Worm (Caenorhabditis elegans) whole organism, L1 larva: ENCODE results near the gene C28D4.7.

ENCODE experiments used
- C34B4.2 ChIP-seq: sonication (generic microtip); optimal IDR thresholded peaks from 2 replicates; lab custom pipeline; 2017; ENCODE audit warnings: mild to moderate bottlenecking, missing genetic modification characterization, missing compliant biosample characterization
- F16B12.6 ChIP-seq: fragments of 150-350 bp; optimal IDR thresholded peaks from 2 replicates; lab custom pipeline; 2014; ENCODE audit warnings: missing biosample characterization, missing genetic modification characterization
- Y116A8C.19 ChIP-seq: sonication (generic microtip); optimal IDR thresholded peaks from 2 replicates; lab custom pipeline; 2016; ENCODE audit warnings: missing compliant biosample characterization, missing genetic modification characterization, borderline replicate concordance
- aha-1 ChIP-seq: fragments of 150-350 bp; optimal IDR thresholded peaks from 2 replicates; lab custom pipeline; 2014; ENCODE audit warnings: missing biosample characterization, missing genetic modification characterization
- alr-1 ChIP-seq: fragments of 200-800 bp; sonication (Bioruptor generic); optimal IDR thresholded peaks from 2 replicates; lab custom pipeline; 2018; ENCODE audit warnings: borderline replicate concordance, mild to moderate bottlenecking, missing genetic modification characterization, missing compliant biosample characterization
- aly-2 ChIP-seq: fragments of 150-350 bp; optimal IDR thresholded peaks from 2 replicates; lab custom pipeline; 2014; ENCODE audit warnings: missing biosample characterization, missing genetic modification characterization
- ama-1 ChIP-seq: fragments of 150-350 bp; optimal IDR thresholded peaks from 2 replicates; lab custom pipeline; 2014
- blmp-1 ChIP-seq: fragments of 150-350 bp; optimal IDR thresholded peaks from 2 replicates; lab custom pipeline; 2014; ENCODE audit warnings: missing biosample characterization, missing genetic modification characterization
- ceh-63 ChIP-seq: fragments of 200-800 bp; sonication (Bioruptor generic); optimal IDR thresholded peaks from 2 replicates; lab custom pipeline; 2018; ENCODE audit warnings: mild to moderate bottlenecking, missing genetic modification characterization, missing compliant biosample characterization
- ceh-82 ChIP-seq, 3 experiments: fragments of 150-350 bp in 1 of 3; sonication (generic microtip) in 2 of 3; optimal IDR thresholded peaks; 2 replicates each; lab custom pipeline; 2014 to 2017; ENCODE audit warnings: missing biosample characterization in 3 of 3, missing genetic modification characterization in 3 of 3
- ceh-88 ChIP-seq: fragments of 200-800 bp; sonication (Bioruptor generic); IDR thresholded peaks from 2 replicates; pipeline ENCODE4 v1.3.6; 2022; ENCODE audit warnings: missing genetic modification characterization, missing compliant biosample characterization
- dpl-1 ChIP-seq, 3 experiments: fragments of 150-350 bp in 2 of 3; sonication (generic microtip) in 1 of 3; optimal IDR thresholded peaks; 2 replicates each; lab custom pipeline; 2014 to 2017; ENCODE audit warnings: missing biosample characterization in 3 of 3, missing genetic modification characterization in 3 of 3, missing genetic modification reagents in 3 of 3
- dsc-1 ChIP-seq: sonication (generic microtip); optimal IDR thresholded peaks from 2 replicates; lab custom pipeline; 2016; ENCODE audit warnings: mild to moderate bottlenecking, missing genetic modification characterization, missing compliant biosample characterization
- efl-3 ChIP-seq: fragments of 200-800 bp; sonication (Bioruptor generic); optimal IDR thresholded peaks from 2 replicates; lab custom pipeline; 2018; ENCODE audit warnings: mild to moderate bottlenecking, missing genetic modification characterization, missing compliant biosample characterization
- egl-13 ChIP-seq: sonication (generic microtip); optimal IDR thresholded peaks from 2 replicates; lab custom pipeline; 2016; ENCODE audit warnings: missing genotype, missing genetic modification reagents, missing genetic modification characterization, missing compliant biosample characterization
- elt-2 ChIP-seq: sonication (generic microtip); optimal IDR thresholded peaks from 2 replicates; lab custom pipeline; 2016; ENCODE audit warnings: missing genetic modification characterization, mild to moderate bottlenecking, inconsistent platforms, missing compliant biosample characterization, missing genetic modification reagents
- elt-3 ChIP-seq, 6 experiments: fragments of 150-350 bp in 1 of 6; sonication (generic microtip); optimal IDR thresholded peaks; 2 replicates each; lab custom pipeline; 2017 to 2018; ENCODE audit warnings: missing biosample characterization in 6 of 6, missing genetic modification characterization in 6 of 6, inconsistent platforms in 1 of 6
- ets-5 ChIP-seq: fragments of 200-800 bp; sonication (Bioruptor generic); IDR thresholded peaks from 2 replicates; pipeline ENCODE4 v1.3.6; 2022; ENCODE audit warnings: missing genetic modification characterization, missing compliant biosample characterization
- fkh-10 ChIP-seq: sonication (generic microtip); optimal IDR thresholded peaks from 2 replicates; lab custom pipeline; 2017; ENCODE audit warnings: missing biosample characterization, missing genetic modification reagents, missing genetic modification characterization
- hlh-17 ChIP-seq: fragments of 200-800 bp; sonication (Bioruptor generic); optimal IDR thresholded peaks from 2 replicates; lab custom pipeline; 2018; ENCODE audit warnings: missing genetic modification characterization, mild to moderate bottlenecking, missing compliant biosample characterization, moderate library complexity, borderline replicate concordance
- isw-1 ChIP-seq: fragments of 200-800 bp; sonication (Bioruptor generic); IDR thresholded peaks from 2 replicates; pipeline ENCODE4 v1.3.6; 2022; ENCODE audit warnings: missing genetic modification characterization, missing compliant biosample characterization
- jun-1 ChIP-seq: fragments of 150-350 bp; optimal IDR thresholded peaks from 2 replicates; lab custom pipeline; 2014; ENCODE audit warnings: missing biosample characterization, missing genetic modification reagents, missing genetic modification characterization
- lin-14 ChIP-seq: fragments of 200-800 bp; sonication (Bioruptor generic); optimal IDR thresholded peaks from 2 replicates; lab custom pipeline; 2018; ENCODE audit warnings: mild to moderate bottlenecking, missing genetic modification characterization, moderate library complexity, missing compliant biosample characterization
- lin-15B ChIP-seq: fragments of 150-350 bp; sonication (generic microtip); optimal IDR thresholded peaks from 3 replicates; lab custom pipeline; 2014; ENCODE audit warnings: missing biosample characterization, missing genetic modification characterization
- lin-35 ChIP-seq, 2 experiments: fragments of 150-350 bp; optimal IDR thresholded peaks; 2 replicates each; lab custom pipeline; 2014; ENCODE audit warnings: missing biosample characterization in 2 of 2, missing genetic modification characterization in 2 of 2, missing genetic modification reagents in 2 of 2
- lir-3 ChIP-seq: sonication (generic microtip); optimal IDR thresholded peaks from 2 replicates; lab custom pipeline; 2016; ENCODE audit warnings: mild to moderate bottlenecking, missing genetic modification characterization, moderate library complexity, missing compliant biosample characterization; ENCODE audit not compliant: poor library complexity
- lsy-2 ChIP-seq, 2 experiments: fragments of 150-350 bp; optimal IDR thresholded peaks; 2 replicates each; lab custom pipeline; 2014; ENCODE audit warnings: missing biosample characterization in 2 of 2, missing genetic modification characterization in 2 of 2
- mab-9 ChIP-seq: fragments of 200-800 bp; sonication (Bioruptor generic); IDR thresholded peaks from 2 replicates; pipeline ENCODE4 v1.3.6; 2022; ENCODE audit warnings: missing genetic modification reagents, missing genetic modification characterization, missing compliant biosample characterization
- mdl-1 ChIP-seq, 2 experiments: fragments of 150-350 bp; optimal IDR thresholded peaks; 2 replicates each; lab custom pipeline; 2014 to 2017; ENCODE audit warnings: missing biosample characterization in 2 of 2, missing genetic modification characterization in 2 of 2, inconsistent platforms in 1 of 2
- mep-1 ChIP-seq: fragments of 150-350 bp; optimal IDR thresholded peaks from 2 replicates; lab custom pipeline; 2014; ENCODE audit warnings: missing biosample characterization, missing genetic modification characterization
- nhr-11 ChIP-seq: fragments of 150-350 bp; optimal IDR thresholded peaks from 2 replicates; lab custom pipeline; 2014; ENCODE audit warnings: missing biosample characterization, missing genetic modification characterization
- nhr-19 ChIP-seq: fragments of 200-800 bp; sonication (Bioruptor generic); conservative IDR thresholded peaks from 2 replicates; pipeline ENCODE4 v1.3.6; 2022; ENCODE audit warnings: missing genetic modification characterization, missing compliant biosample characterization
- nhr-20 ChIP-seq: sonication (generic microtip); optimal IDR thresholded peaks from 2 replicates; lab custom pipeline; 2016; ENCODE audit warnings: mild to moderate bottlenecking, missing genetic modification characterization, missing compliant biosample characterization
- nhr-237 ChIP-seq: fragments of 150-350 bp; optimal IDR thresholded peaks from 2 replicates; lab custom pipeline; 2014; ENCODE audit warnings: missing biosample characterization, missing genetic modification characterization
- nhr-28 ChIP-seq: fragments of 150-350 bp; optimal IDR thresholded peaks from 2 replicates; lab custom pipeline; 2014; ENCODE audit warnings: missing biosample characterization, missing genetic modification characterization
- nhr-71 ChIP-seq: sonication (generic microtip); optimal IDR thresholded peaks from 2 replicates; lab custom pipeline; 2016; ENCODE audit warnings: mild to moderate bottlenecking, missing genetic modification characterization, moderate library complexity, missing compliant biosample characterization
- nhr-77 ChIP-seq: fragments of 150-350 bp; optimal IDR thresholded peaks from 2 replicates; lab custom pipeline; 2014; ENCODE audit warnings: missing biosample characterization, missing genetic modification characterization
- nhr-85 ChIP-seq: sonication (generic microtip); peaks from one replicate; lab custom pipeline; 2016; ENCODE audit warnings: missing genetic modification characterization, inconsistent platforms, missing compliant biosample characterization
- nhr-90 ChIP-seq: sonication (generic microtip); optimal IDR thresholded peaks from 2 replicates; lab custom pipeline; 2016; ENCODE audit warnings: mild to moderate bottlenecking, missing genetic modification characterization, missing compliant biosample characterization; ENCODE audit not compliant: poor library complexity
- pag-3 ChIP-seq: sonication (generic microtip); optimal IDR thresholded peaks from 2 replicates; lab custom pipeline; 2017; ENCODE audit warnings: missing genetic modification characterization, mild to moderate bottlenecking, missing compliant biosample characterization, antibody characterized with exemption, borderline replicate concordance; ENCODE audit not compliant: insufficient read depth
- pax-3 ChIP-seq: fragments of 200-800 bp; sonication (Bioruptor generic); optimal IDR thresholded peaks from 2 replicates; lab custom pipeline; 2018; ENCODE audit warnings: mild to moderate bottlenecking, missing genetic modification characterization, moderate library complexity, missing compliant biosample characterization
- pqm-1 ChIP-seq: sonication (generic microtip); optimal IDR thresholded peaks from 3 replicates; lab custom pipeline; 2017; ENCODE audit warnings: missing biosample characterization, missing genetic modification characterization
- rnt-1 ChIP-seq: sonication (generic microtip); optimal IDR thresholded peaks from 2 replicates; lab custom pipeline; 2016; ENCODE audit warnings: mild to moderate bottlenecking, missing genetic modification characterization, moderate library complexity, missing compliant biosample characterization
- skn-1 ChIP-seq: fragments of 150-350 bp; optimal IDR thresholded peaks from 2 replicates; lab custom pipeline; 2014; ENCODE audit warnings: missing biosample characterization, missing genetic modification characterization
- snpc-4 ChIP-seq: fragments of 150-350 bp; optimal IDR thresholded peaks from 2 replicates; lab custom pipeline; 2014; ENCODE audit warnings: missing biosample characterization, missing genetic modification characterization
- snu-23 ChIP-seq: sonication (generic microtip); optimal IDR thresholded peaks from 2 replicates; lab custom pipeline; 2016; ENCODE audit warnings: missing genetic modification characterization, missing compliant biosample characterization
- sox-4 ChIP-seq: sonication (generic microtip); optimal IDR thresholded peaks from 2 replicates; lab custom pipeline; 2016; ENCODE audit warnings: missing genetic modification characterization, missing compliant biosample characterization
- tlp-1 ChIP-seq: fragments of 150-350 bp; optimal IDR thresholded peaks from 2 replicates; lab custom pipeline; 2014; ENCODE audit warnings: missing biosample characterization, missing genetic modification characterization
- unc-130 ChIP-seq: fragments of 150-350 bp; optimal IDR thresholded peaks from 2 replicates; lab custom pipeline; 2017; ENCODE audit warnings: missing biosample characterization, missing genetic modification characterization, inconsistent platforms
- unc-30 ChIP-seq: sonication (generic microtip); optimal IDR thresholded peaks from 2 replicates; lab custom pipeline; 2017; ENCODE audit warnings: missing biosample characterization, missing genetic modification characterization
- unc-62 ChIP-seq: fragments of 150-350 bp; optimal IDR thresholded peaks from 2 replicates; lab custom pipeline; 2014; ENCODE audit warnings: missing biosample characterization, missing genetic modification reagents, missing genetic modification characterization
- vab-15 ChIP-seq: sonication (generic microtip); optimal IDR thresholded peaks from 2 replicates; lab custom pipeline; 2017; ENCODE audit warnings: missing genotype, mild to moderate bottlenecking, missing genetic modification characterization, missing compliant biosample characterization
- zip-4 ChIP-seq: fragments of 200-800 bp; sonication (Bioruptor generic); optimal IDR thresholded peaks from 2 replicates; lab custom pipeline; 2018; ENCODE audit warnings: mild to moderate bottlenecking, missing genetic modification characterization, moderate library complexity, missing compliant biosample characterization

Gene C28D4.7

DNA sequence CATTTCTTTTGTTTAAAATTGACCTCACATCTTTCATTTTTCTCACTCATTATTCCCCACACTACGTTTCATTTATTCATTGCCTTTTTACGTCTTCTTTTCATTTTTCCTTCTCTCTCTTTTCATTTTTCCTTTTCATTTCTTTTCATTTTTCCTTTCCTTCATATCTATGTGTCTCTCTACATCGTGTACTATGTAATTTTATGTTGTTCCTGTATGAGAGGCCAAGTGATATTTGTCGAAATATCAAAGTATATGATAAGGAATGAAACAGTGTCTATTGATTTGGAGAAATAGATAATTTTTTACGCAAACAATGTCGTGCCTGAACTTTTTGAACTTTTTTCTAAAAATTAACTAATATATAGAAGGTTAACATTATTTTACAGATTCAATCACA is 26.5 kb downstream of the C28D4.7 start (continued):
- TF ChIP-seq lin-15B (tag; lab: Kevin White, UChicago) = no peak
- TF ChIP-seq nhr-20 (tag; lab: Kevin White, UChicago) = peak; percentile 41
- peak in 5 of 6 experiments; percentile 49 to 81 (median 66) for TF ChIP-seq elt-3 (tag; optimal IDR thresholded peaks at IDR 0.05; lab: Kevin White, UChicago)
- no peak for TF ChIP-seq pag-3 (tag; lab: Kevin White, UChicago)
- TF ChIP-seq skn-1 = no peak
- TF ChIP-seq mep-1 (tag; lab: Kevin White, UChicago) = peak; percentile 30
- no peak for TF ChIP-seq unc-130
- no peak for TF ChIP-seq F16B12.6 (tag; lab: Kevin White, UChicago)
- no peak for TF ChIP-seq nhr-11 (tag; lab: Kevin White, UChicago)
- peak; percentile 56 for TF ChIP-seq elt-2
- TF ChIP-seq nhr-19 (GFP tag; lab: Robert Waterston, UW) = no peak; the same call in 1 of the 2 replicates
- no peak for TF ChIP-seq Y116A8C.19 (tag; lab: Kevin White, UChicago)
- no peak for TF ChIP-seq dsc-1 (tag; lab: Kevin White, UChicago)
- no peak for TF ChIP-seq mab-9 (GFP tag; lab: Robert Waterston, UW)
- no peak for TF ChIP-seq fkh-10 (GFP tag; lab: Kevin White, UChicago)
- TF ChIP-seq egl-13 (tag; lab: Kevin White, UChicago) = no peak
- peak; percentile 36 for TF ChIP-seq nhr-71 (tag; lab: Kevin White, UChicago)
- TF ChIP-seq mdl-1 (tag; optimal IDR thresholded peaks at IDR 0.05; lab: Kevin White, UChicago) = no peak
- no peak for TF ChIP-seq jun-1 (tag; lab: Kevin White, UChicago)
- no peak for TF ChIP-seq ets-5 (GFP tag; lab: Robert Waterston, UW)
- no peak for TF ChIP-seq snpc-4 (tag; lab: Kevin White, UChicago)
- no peak for TF ChIP-seq nhr-237 (tag; lab: Kevin White, UChicago)
- TF ChIP-seq unc-30 = no peak
- no peak for TF ChIP-seq pqm-1 (tag; lab: Kevin White, UChicago)
- TF ChIP-seq lsy-2 (tag; optimal IDR thresholded peaks at IDR 0.05; lab: Kevin White, UChicago) = peak in 1 of 2 experiments; percentile 40
- no peak for TF ChIP-seq ama-1 (lab: Kevin White, UChicago)
- no peak for TF ChIP-seq C34B4.2 (tag; lab: Kevin White, UChicago)
- no peak for TF ChIP-seq hlh-17 (GFP tag; lab: Kevin White, UChicago)
- no peak for TF ChIP-seq vab-15 (tag; lab: Kevin White, UChicago)
- no peak for TF ChIP-seq aly-2 (tag; lab: Kevin White, UChicago)
- no peak for TF ChIP-seq nhr-77 (tag; lab: Kevin White, UChicago)
- no peak for TF ChIP-seq sox-4 (tag; lab: Kevin White, UChicago)
- no peak for TF ChIP-seq isw-1
- peak in 1 of 2 experiments; percentile 50 for TF ChIP-seq lin-35 (GFP tag; optimal IDR thresholded peaks at IDR 0.05; lab: Kevin White, UChicago)
- no peak for TF ChIP-seq lir-3 (tag; lab: Kevin White, UChicago)
- no peak for TF ChIP-seq nhr-28 (tag; lab: Kevin White, UChicago)
- no peak for TF ChIP-seq alr-1 (tag; lab: Kevin White, UChicago)
- peak; percentile 59 for TF ChIP-seq nhr-85
- TF ChIP-seq unc-62 (GFP tag; lab: Kevin White, UChicago) = no peak
- TF ChIP-seq zip-4 (GFP tag; lab: Kevin White, UChicago) = no peak
- TF ChIP-seq ceh-82 (tag; optimal IDR thresholded peaks at IDR 0.05; lab: Kevin White, UChicago) = no peak
- no peak for TF ChIP-seq aha-1 (tag; lab: Kevin White, UChicago)
- TF ChIP-seq efl-3 (GFP tag; lab: Kevin White, UChicago) = no peak
- TF ChIP-seq rnt-1 (tag; lab: Kevin White, UChicago) = no peak
- TF ChIP-seq pax-3 = no peak
- peak; percentile 33 for TF ChIP-seq snu-23
- no peak for TF ChIP-seq ceh-88 (GFP tag; lab: Robert Waterston, UW)
- TF ChIP-seq blmp-1 (tag; lab: Kevin White, UChicago) = peak; percentile 98
- no peak for TF ChIP-seq nhr-90 (tag; lab: Kevin White, UChicago)
- peak; percentile 64 for TF ChIP-seq lin-14 (GFP tag; lab: Kevin White, UChicago)
- TF ChIP-seq dpl-1 (GFP tag; optimal IDR thresholded peaks at IDR 0.05; lab: Kevin White, UChicago) = no peak
- no peak for TF ChIP-seq ceh-63 (GFP tag; lab: Kevin White, UChicago)
- TF ChIP-seq tlp-1 (tag; lab: Kevin White, UChicago) = no peak
